1 fruit fly cellular context compared by ENCODE assay signal in genomic region chrX:13679565-13679964, dm6.
A peak's percentile ranks its signal among the peaks of the same experiment; 100 is the strongest.
TF ChIP-seq lines count a peak whose summit lies in the region.

No protein-coding gene starts in this region.

TF ChIP-seq in whole organism, embryonic, 481 proteins besides CTCF, POLR2A, EP300 and RAD21 (continued from another document and continues in another):
- TF ChIP-seq usp (GFP tag; optimal IDR thresholded peaks at IDR 0.05; lab: Kevin White, UChicago) (no peak), Ptx1 (GFP tag; IDR thresholded peaks at IDR 0.05; lab: Robert Waterston, UW) (peak; percentile 12; the same call in 1 of the 2 replicates), slp2 (GFP tag; optimal IDR thresholded peaks at IDR 0.05; lab: Kevin White, UChicago) (no peak), CG11247 (GFP tag; IDR thresholded peaks at IDR 0.05; lab: Robert Waterston, UW) (no peak), Sin3A (optimal IDR thresholded peaks at IDR 0.05; lab: Kevin White, UChicago) (no peak), ssp (GFP tag; IDR thresholded peaks at IDR 0.05; lab: Robert Waterston, UW) (no peak), nerfin-1 (tag; optimal IDR thresholded peaks at IDR 0.05; lab: Kevin White, UChicago) (peak; percentile 6), CG3065 (GFP tag; optimal IDR thresholded peaks at IDR 0.05; lab: Kevin White, UChicago) (no peak), btn (GFP tag; optimal IDR thresholded peaks at IDR 0.05; lab: Kevin White, UChicago) (no peak), CG34422 (GFP tag; IDR thresholded peaks at IDR 0.05; lab: Robert Waterston, UW) (no peak), CG9437 (GFP tag; optimal IDR thresholded peaks at IDR 0.05; lab: Kevin White, UChicago) (no peak), CG2712 (tag; optimal IDR thresholded peaks at IDR 0.05; lab: Kevin White, UChicago) (peak; percentile 47), en (GFP tag; optimal IDR thresholded peaks at IDR 0.05; lab: Kevin White, UChicago) (no peak), scrt (GFP tag; optimal IDR thresholded peaks at IDR 0.05; lab: Kevin White, UChicago) (no peak), Atf3 (GFP tag; optimal IDR thresholded peaks at IDR 0.05; lab: Kevin White, UChicago) (no peak), Vsx1 (GFP tag; optimal IDR thresholded peaks at IDR 0.05; lab: Kevin White, UChicago) (no peak), vfl (GFP tag; optimal IDR thresholded peaks at IDR 0.05; lab: Kevin White, UChicago) (no peak), chn (GFP tag; optimal IDR thresholded peaks at IDR 0.05; lab: Kevin White, UChicago) (no peak), C15 (GFP tag; IDR thresholded peaks at IDR 0.05; lab: Robert Waterston, UW) (no peak), CG6854 (GFP tag; optimal IDR thresholded peaks at IDR 0.05; lab: Kevin White, UChicago) (no peak), phol (tag; optimal IDR thresholded peaks at IDR 0.05; lab: Kevin White, UChicago) (peak; percentile 44), Sox100B (GFP tag; optimal IDR thresholded peaks at IDR 0.05; lab: Kevin White, UChicago) (peak; percentile 40), Kr (GFP tag; optimal IDR thresholded peaks at IDR 0.05; lab: Kevin White, UChicago) (no peak), unpg (GFP tag; optimal IDR thresholded peaks at IDR 0.05; lab: Kevin White, UChicago) (peak; percentile 53), CG7786 (GFP tag; optimal IDR thresholded peaks at IDR 0.05; lab: Kevin White, UChicago) (no peak), CG9817 (tag; optimal IDR thresholded peaks at IDR 0.05; lab: Kevin White, UChicago) (peak; percentile 24), NC2α (GFP tag; optimal IDR thresholded peaks at IDR 0.05; lab: Kevin White, UChicago) (no peak), p53 (GFP tag; optimal IDR thresholded peaks at IDR 0.05; lab: Kevin White, UChicago) (no peak), fu2 (GFP tag; optimal IDR thresholded peaks at IDR 0.05; lab: Kevin White, UChicago) (no peak), nmo (GFP tag; optimal IDR thresholded peaks at IDR 0.05; lab: Kevin White, UChicago) (peak; percentile 21), CG9797 (GFP tag; optimal IDR thresholded peaks at IDR 0.05; lab: Kevin White, UChicago) (no peak), pnt (GFP tag; optimal IDR thresholded peaks at IDR 0.05; lab: Kevin White, UChicago) (no peak), Jarid2 (GFP tag; optimal IDR thresholded peaks at IDR 0.05; lab: Kevin White, UChicago) (no peak), maf-S (GFP tag; optimal IDR thresholded peaks at IDR 0.05; lab: Kevin White, UChicago) (no peak), CG9727 (GFP tag; optimal IDR thresholded peaks at IDR 0.05; lab: Kevin White, UChicago) (peak; percentile 41), E2f1 (GFP tag; IDR thresholded peaks at IDR 0.05; lab: Robert Waterston, UW) (no peak), CG17385 (GFP tag; optimal IDR thresholded peaks at IDR 0.05; lab: Kevin White, UChicago) (no peak), Doc3 (GFP tag; IDR thresholded peaks at IDR 0.05; lab: Robert Waterston, UW; ENCODE audit: partially characterized antibody) (no peak), bcd (GFP tag; optimal IDR thresholded peaks at IDR 0.05; lab: Kevin White, UChicago) (no peak), Dfd (GFP tag; optimal IDR thresholded peaks at IDR 0.05; lab: Kevin White, UChicago) (no peak), stc (GFP tag; IDR thresholded peaks at IDR 0.05; lab: Robert Waterston, UW) (no peak), eve (GFP tag; optimal IDR thresholded peaks at IDR 0.05; lab: Kevin White, UChicago) (no peak), Drgx (GFP tag; IDR thresholded peaks at IDR 0.05; lab: Robert Waterston, UW) (peak; percentile 67), Adf1 (GFP tag; IDR thresholded peaks at IDR 0.05; lab: Robert Waterston, UW) (no peak), dm (GFP tag; optimal IDR thresholded peaks at IDR 0.05; lab: Kevin White, UChicago) (no peak), Fer2 (tag; optimal IDR thresholded peaks at IDR 0.05; lab: Kevin White, UChicago) (no peak), CG8765 (GFP tag; IDR thresholded peaks at IDR 0.05; lab: Robert Waterston, UW) (no peak), CG15601 (tag; optimal IDR thresholded peaks at IDR 0.05; lab: Kevin White, UChicago) (no peak), pum (GFP tag; optimal IDR thresholded peaks at IDR 0.05; lab: Kevin White, UChicago) (no peak), CG15514 (GFP tag; optimal IDR thresholded peaks at IDR 0.05; lab: Kevin White, UChicago) (no peak), Gug (GFP tag; IDR thresholded peaks at IDR 0.05; lab: Robert Waterston, UW) (no peak), CG14014 (GFP tag; IDR thresholded peaks at IDR 0.05; lab: Robert Waterston, UW) (0 out of 2 replicates have a peak, but pooled peaks have one; percentile 27), sqz (GFP tag; optimal IDR thresholded peaks at IDR 0.05; lab: Kevin White, UChicago) (no peak), Dp (GFP tag; optimal IDR thresholded peaks at IDR 0.05; lab: Kevin White, UChicago) (no peak), CG6254 (GFP tag; optimal IDR thresholded peaks at IDR 0.05; lab: Kevin White, UChicago) (no peak), Pdp1 (GFP tag; optimal IDR thresholded peaks at IDR 0.05; lab: Kevin White, UChicago) (no peak), CG4424 (GFP tag; optimal IDR thresholded peaks at IDR 0.05; lab: Kevin White, UChicago) (peak; percentile 15), gt (GFP tag; IDR thresholded peaks at IDR 0.05; lab: Robert Waterston, UW) (no peak), CG18619 (GFP tag; optimal IDR thresholded peaks at IDR 0.05; lab: Kevin White, UChicago) (no peak), CG2120 (GFP tag; optimal IDR thresholded peaks at IDR 0.05; lab: Kevin White, UChicago) (peak; percentile 2), Dip2 (GFP tag; IDR thresholded peaks at IDR 0.05; lab: Robert Waterston, UW) (no peak), CG7928 (GFP tag; optimal IDR thresholded peaks at IDR 0.05; lab: Kevin White, UChicago) (no peak), sna (GFP tag; IDR thresholded peaks at IDR 0.05; lab: Robert Waterston, UW; ENCODE audit: partially characterized antibody) (no peak), Poxn (GFP tag; IDR thresholded peaks at IDR 0.05; lab: Robert Waterston, UW) (no peak), bbx (GFP tag; IDR thresholded peaks at IDR 0.05; lab: Robert Waterston, UW; ENCODE audit: partially characterized antibody) (no peak), chinmo (GFP tag; IDR thresholded peaks at IDR 0.05; lab: Robert Waterston, UW; ENCODE audit: partially characterized antibody) (no peak), CG8388 (GFP tag; optimal IDR thresholded peaks at IDR 0.05; lab: Kevin White, UChicago) (peak; percentile 45), CG18262 (tag; optimal IDR thresholded peaks at IDR 0.05; lab: Kevin White, UChicago) (peak; percentile 35), CG34224 (GFP tag; IDR thresholded peaks at IDR 0.05; lab: Robert Waterston, UW; ENCODE audit: partially characterized antibody) (no peak), CG32772 (GFP tag; IDR thresholded peaks at IDR 0.05; lab: Robert Waterston, UW) (no peak), CG11504 (tag; optimal IDR thresholded peaks at IDR 0.05; lab: Kevin White, UChicago) (peak; percentile 58), Nf-YC (tag; optimal IDR thresholded peaks at IDR 0.05; lab: Kevin White, UChicago) (no peak), CG3995 (GFP tag; optimal IDR thresholded peaks at IDR 0.05; lab: Kevin White, UChicago) (no peak), Six4 (GFP tag; optimal IDR thresholded peaks at IDR 0.05; lab: Kevin White, UChicago) (no peak), CG4854 (GFP tag; optimal IDR thresholded peaks at IDR 0.05; lab: Kevin White, UChicago) (no peak), CG2129 (GFP tag; IDR thresholded peaks at IDR 0.05; lab: Robert Waterston, UW; ENCODE audit: partially characterized antibody) (no peak), CG10543 (GFP tag; optimal IDR thresholded peaks at IDR 0.05; lab: Kevin White, UChicago) (no peak), ken (GFP tag; IDR thresholded peaks at IDR 0.05; lab: Robert Waterston, UW) (no peak), Chrac-16 (GFP tag; optimal IDR thresholded peaks at IDR 0.05; lab: Kevin White, UChicago) (no peak), CG4707 (GFP tag; optimal IDR thresholded peaks at IDR 0.05; lab: Kevin White, UChicago) (no peak), CG14667 (GFP tag; IDR thresholded peaks at IDR 0.05; lab: Robert Waterston, UW) (no peak), CG10147 (GFP tag; optimal IDR thresholded peaks at IDR 0.05; lab: Kevin White, UChicago) (no peak), CG14965 (GFP tag; optimal IDR thresholded peaks at IDR 0.05; lab: Kevin White, UChicago; ENCODE audit: borderline replicate concordance) (no peak), trh (GFP tag; optimal IDR thresholded peaks at IDR 0.05; lab: Kevin White, UChicago) (no peak), CG7963 (GFP tag; IDR thresholded peaks at IDR 0.05; lab: Robert Waterston, UW; ENCODE audit: partially characterized antibody) (no peak), ewg (GFP tag; optimal IDR thresholded peaks at IDR 0.05; lab: Kevin White, UChicago) (no peak), Ssrp (tag; optimal IDR thresholded peaks at IDR 0.05; lab: Kevin White, UChicago) (peak; percentile 35), pzg (GFP tag; optimal IDR thresholded peaks at IDR 0.05; lab: Kevin White, UChicago) (no peak), dati (GFP tag; IDR thresholded peaks at IDR 0.05; lab: Robert Waterston, UW) (no peak), Oli (tag; optimal IDR thresholded peaks at IDR 0.05; lab: Kevin White, UChicago) (peak; percentile 18), Dek (tag; optimal IDR thresholded peaks at IDR 0.05; lab: Kevin White, UChicago) (no peak), Aef1 (GFP tag; IDR thresholded peaks at IDR 0.05; lab: Robert Waterston, UW) (no peak), CG4404 (GFP tag; IDR thresholded peaks at IDR 0.05; lab: Robert Waterston, UW) (no peak), cato (GFP tag; optimal IDR thresholded peaks at IDR 0.05; lab: Kevin White, UChicago; ENCODE audit: borderline replicate concordance) (no peak), CG7987 (GFP tag; optimal IDR thresholded peaks at IDR 0.05; lab: Kevin White, UChicago) (no peak), CG14860 (GFP tag; IDR thresholded peaks at IDR 0.05; lab: Robert Waterston, UW; ENCODE audit: partially characterized antibody) (no peak), Hr3 (GFP tag; optimal IDR thresholded peaks at IDR 0.05; lab: Kevin White, UChicago) (no peak), lbe (GFP tag; optimal IDR thresholded peaks at IDR 0.05; lab: Kevin White, UChicago) (peak; percentile 57), ftz-f1 (GFP tag; optimal IDR thresholded peaks at IDR 0.05; lab: Kevin White, UChicago) (no peak), amos (GFP tag; IDR thresholded peaks at IDR 0.05; lab: Robert Waterston, UW; ENCODE audit: partially characterized antibody) (no peak), dmrt99B (tag; optimal IDR thresholded peaks at IDR 0.05; lab: Kevin White, UChicago) (peak; percentile 40), Fer3 (tag; optimal IDR thresholded peaks at IDR 0.05; lab: Kevin White, UChicago) (peak; percentile 19), toy (GFP tag; IDR thresholded peaks at IDR 0.05; lab: Robert Waterston, UW) (no peak), onecut (GFP tag; IDR thresholded peaks at IDR 0.05; lab: Robert Waterston, UW) (no peak), az2 (GFP tag; optimal IDR thresholded peaks at IDR 0.05; lab: Kevin White, UChicago) (peak; percentile 15), Camta (GFP tag; optimal IDR thresholded peaks at IDR 0.05; lab: Kevin White, UChicago) (no peak), tap (tag; optimal IDR thresholded peaks at IDR 0.05; lab: Kevin White, UChicago) (no peak), CG4617 (GFP tag; optimal IDR thresholded peaks at IDR 0.05; lab: Kevin White, UChicago; ENCODE audit: borderline replicate concordance) (no peak), odd (GFP tag; optimal IDR thresholded peaks at IDR 0.05; lab: Kevin White, UChicago) (no peak), gce (GFP tag; IDR thresholded peaks at IDR 0.05; lab: Robert Waterston, UW) (no peak), Nf-YA (GFP tag; IDR thresholded peaks at IDR 0.05; lab: Robert Waterston, UW) (no peak), CG10274 (GFP tag; optimal IDR thresholded peaks at IDR 0.05; lab: Kevin White, UChicago) (no peak), CG11093 (GFP tag; IDR thresholded peaks at IDR 0.05; lab: Robert Waterston, UW) (no peak), CG16815 (GFP tag; optimal IDR thresholded peaks at IDR 0.05; lab: Kevin White, UChicago) (no peak), CG12391 (tag; optimal IDR thresholded peaks at IDR 0.05; lab: Kevin White, UChicago) (peak; percentile 31), hb (GFP tag; IDR thresholded peaks at IDR 0.05; lab: Robert Waterston, UW; ENCODE audit: partially characterized antibody) (no peak), CG17328 (GFP tag; IDR thresholded peaks at IDR 0.05; lab: Robert Waterston, UW) (0 out of 2 replicates have a peak, but pooled peaks have one; percentile 7), sens (GFP tag; lab: Kevin White, UChicago) (peak; percentile 19), CG31365 (tag; optimal IDR thresholded peaks at IDR 0.05; lab: Kevin White, UChicago) (no peak), emc (GFP tag; optimal IDR thresholded peaks at IDR 0.05; lab: Kevin White, UChicago) (no peak), Eip74EF (GFP tag; optimal IDR thresholded peaks at IDR 0.05; lab: Kevin White, UChicago) (no peak), zf30C (GFP tag; optimal IDR thresholded peaks at IDR 0.05; lab: Kevin White, UChicago) (peak; percentile 65), Sry-β (GFP tag; optimal IDR thresholded peaks at IDR 0.05; lab: Kevin White, UChicago) (no peak), insv (GFP tag; optimal IDR thresholded peaks at IDR 0.05; lab: Kevin White, UChicago) (no peak), abd-A (tag; optimal IDR thresholded peaks at IDR 0.05; lab: Kevin White, UChicago) (no peak), MESR4 (GFP tag; optimal IDR thresholded peaks at IDR 0.05; lab: Kevin White, UChicago) (no peak), CG11456 (GFP tag; IDR thresholded peaks at IDR 0.05; lab: Robert Waterston, UW) (no peak), Elba2 (GFP tag; optimal IDR thresholded peaks at IDR 0.05; lab: Kevin White, UChicago) (no peak), sens-2 (GFP tag; IDR thresholded peaks at IDR 0.05; lab: Robert Waterston, UW) (no peak), D19A (tag; optimal IDR thresholded peaks at IDR 0.05; lab: Kevin White, UChicago) (no peak), tx (GFP tag; optimal IDR thresholded peaks at IDR 0.05; lab: Kevin White, UChicago) (no peak), CG7271 (tag; optimal IDR thresholded peaks at IDR 0.05; lab: Kevin White, UChicago) (no peak), CG18476 (GFP tag; optimal IDR thresholded peaks at IDR 0.05; lab: Kevin White, UChicago) (peak; percentile 4), jumu (GFP tag; optimal IDR thresholded peaks at IDR 0.05; lab: Kevin White, UChicago) (no peak), sc (optimal IDR thresholded peaks at IDR 0.05; lab: Kevin White, UChicago) (no peak), sc (GFP tag; optimal IDR thresholded peaks at IDR 0.05; lab: Kevin White, UChicago) (no peak), her (GFP tag; optimal IDR thresholded peaks at IDR 0.05; lab: Kevin White, UChicago) (no peak), CG14050 (GFP tag; IDR thresholded peaks at IDR 0.05; lab: Robert Waterston, UW) (no peak)
